Worm (Caenorhabditis elegans) whole organism, L4 larva: ENCODE measurements around the gene hlh-29.

Experiments used
- F37D6.2 ChIP-seq: sonication (generic microtip); optimal IDR thresholded peaks from 2 replicates; lab custom pipeline; 2016; ENCODE audit warnings: mild to moderate bottlenecking, missing genetic modification characterization, missing compliant biosample characterization
- F44E2.7 ChIP-seq: fragments of 200-800 bp; sonication (Bioruptor generic); IDR thresholded peaks from 2 replicates; pipeline ENCODE4 v2.1.2; 2022; ENCODE audit warnings: missing genetic modification characterization, missing compliant biosample characterization
- T20F7.1 ChIP-seq: fragments of 200-800 bp; sonication (Bioruptor generic); optimal IDR thresholded peaks from 2 replicates; lab custom pipeline; 2018; ENCODE audit warnings: mild to moderate bottlenecking, missing genetic modification characterization, missing compliant biosample characterization
- Y105C5A.15 ChIP-seq: fragments of 200-800 bp; sonication (Bioruptor generic); IDR thresholded peaks from 2 replicates; pipeline ENCODE4 v1.3.6; 2022; ENCODE audit warnings: missing genetic modification characterization, missing compliant biosample characterization
- Y48G9A.11 ChIP-seq: fragments of 200-800 bp; sonication (Bioruptor generic); IDR thresholded peaks from 2 replicates; pipeline ENCODE4 v1.3.6; 2022; ENCODE audit warnings: missing genetic modification reagents, missing genetic modification characterization, missing compliant biosample characterization
- Y5F2A.4 ChIP-seq: fragments of 200-800 bp; sonication (Bioruptor generic); optimal IDR thresholded peaks from 2 replicates; lab custom pipeline; 2018; ENCODE audit warnings: mild to moderate bottlenecking, missing genetic modification characterization, missing compliant biosample characterization
- aha-1 ChIP-seq: fragments of 150-350 bp; peaks from one replicate; lab custom pipeline; 2014; ENCODE audit warnings: missing biosample characterization, missing genetic modification characterization
- ceh-44 ChIP-seq: fragments of 200-800 bp; sonication (Bioruptor generic); IDR thresholded peaks from 2 replicates; pipeline ENCODE4 v1.3.6; 2022; ENCODE audit warnings: missing genetic modification reagents, missing genetic modification characterization, missing compliant biosample characterization
- ces-1 ChIP-seq: fragments of 150-350 bp; sonication (generic microtip); optimal IDR thresholded peaks from 4 replicates; lab custom pipeline; 2014; ENCODE audit warnings: missing biosample characterization, missing genetic modification reagents, missing genetic modification characterization
- ctbp-1 ChIP-seq: fragments of 200-800 bp; sonication (Bioruptor generic); IDR thresholded peaks from 2 replicates; pipeline ENCODE4 v1.3.6; 2022; ENCODE audit warnings: missing genetic modification reagents, missing genetic modification characterization, missing compliant biosample characterization
- daf-12 ChIP-seq: fragments of 150-350 bp; optimal IDR thresholded peaks from 2 replicates; lab custom pipeline; 2014; ENCODE audit warnings: missing biosample characterization, missing genetic modification reagents, missing genetic modification characterization
- daf-16 ChIP-seq, 3 experiments: sonication (generic microtip); optimal IDR thresholded peaks; 2 replicates each; lab custom pipeline; 2016 to 2017; ENCODE audit warnings: missing genetic modification characterization in 3 of 3, missing genetic modification reagents in 3 of 3, mild to moderate bottlenecking in 2 of 3, missing compliant biosample characterization in 2 of 3, missing biosample characterization in 1 of 3, moderate library complexity in 1 of 3
- dmd-6 ChIP-seq: fragments of 200-800 bp; sonication (Bioruptor generic); IDR thresholded peaks from 2 replicates; pipeline ENCODE4 v1.3.6; 2022; ENCODE audit warnings: missing genetic modification reagents, missing genetic modification characterization, missing compliant biosample characterization
- dve-1 ChIP-seq: sonication (generic microtip); optimal IDR thresholded peaks from 2 replicates; lab custom pipeline; 2017; ENCODE audit warnings: antibody characterized with exemption, mild to moderate bottlenecking, missing genetic modification characterization, missing compliant biosample characterization; ENCODE audit not compliant: insufficient read depth
- hlh-11 ChIP-seq: fragments of 200-800 bp; sonication (Bioruptor generic); optimal IDR thresholded peaks from 2 replicates; lab custom pipeline; 2018; ENCODE audit warnings: mild to moderate bottlenecking, missing genetic modification characterization, missing compliant biosample characterization
- hlh-30 ChIP-seq: sonication (generic microtip); optimal IDR thresholded peaks from 2 replicates; lab custom pipeline; 2017; ENCODE audit warnings: antibody characterized with exemption, mild to moderate bottlenecking, missing genetic modification characterization, missing compliant biosample characterization; ENCODE audit not compliant: insufficient read depth
- hmg-1.1 ChIP-seq: fragments of 200-800 bp; sonication (Bioruptor generic); IDR thresholded peaks from 2 replicates; pipeline ENCODE4 v1.3.6; 2022; ENCODE audit warnings: missing genetic modification reagents, missing genetic modification characterization, missing compliant biosample characterization
- jun-1 ChIP-seq: fragments of 150-350 bp; optimal IDR thresholded peaks from 2 replicates; lab custom pipeline; 2014; ENCODE audit warnings: missing biosample characterization, missing genetic modification reagents, missing genetic modification characterization
- lin-29 ChIP-seq: fragments of 200-800 bp; sonication (Bioruptor generic); IDR thresholded peaks from 2 replicates; pipeline ENCODE4 v1.3.6; 2022; ENCODE audit warnings: missing genetic modification reagents, missing genetic modification characterization, missing compliant biosample characterization
- lin-38 ChIP-seq: fragments of 200-800 bp; sonication (Bioruptor generic); IDR thresholded peaks from 2 replicates; pipeline ENCODE4 v1.3.6; 2022; ENCODE audit warnings: missing genetic modification reagents, missing genetic modification characterization, missing compliant biosample characterization
- lin-39 ChIP-seq: fragments of 150-350 bp; optimal IDR thresholded peaks from 2 replicates; lab custom pipeline; 2014; ENCODE audit warnings: missing biosample characterization, missing genetic modification reagents, missing genetic modification characterization
- mdl-1 ChIP-seq, 2 experiments: fragments of 150-350 bp in 1 of 2; sonication (generic microtip) in 1 of 2; optimal IDR thresholded peaks; 2 replicates each; lab custom pipeline; 2014 to 2017; ENCODE audit warnings: missing biosample characterization in 2 of 2, missing genetic modification characterization in 2 of 2
- mdt-29 ChIP-seq: fragments of 200-800 bp; sonication (Bioruptor generic); IDR thresholded peaks from 2 replicates; pipeline ENCODE4 v1.3.6; 2022; ENCODE audit warnings: missing genetic modification reagents, missing genetic modification characterization, missing compliant biosample characterization
- mxl-2 ChIP-seq: fragments of 200-800 bp; sonication (Bioruptor generic); conservative IDR thresholded peaks from 2 replicates; pipeline ENCODE4 v1.3.6; 2022; ENCODE audit warnings: missing genetic modification reagents, missing genetic modification characterization, missing compliant biosample characterization
- mxl-3 ChIP-seq: fragments of 200-800 bp; sonication (Bioruptor generic); optimal IDR thresholded peaks from 2 replicates; lab custom pipeline; 2018; ENCODE audit warnings: mild to moderate bottlenecking, missing genetic modification characterization, missing compliant biosample characterization
- nhr-10 ChIP-seq: fragments of 150-350 bp; optimal IDR thresholded peaks from 2 replicates; lab custom pipeline; 2014; ENCODE audit warnings: missing biosample characterization, missing genetic modification characterization
- nhr-102 ChIP-seq: sonication (generic microtip); optimal IDR thresholded peaks from 2 replicates; lab custom pipeline; 2016; ENCODE audit warnings: mild to moderate bottlenecking, missing genetic modification characterization, moderate library complexity, missing compliant biosample characterization
- nhr-28 ChIP-seq: fragments of 150-350 bp; optimal IDR thresholded peaks from 2 replicates; lab custom pipeline; 2014; ENCODE audit warnings: missing biosample characterization, missing genetic modification characterization
- nhr-41 ChIP-seq: fragments of 200-800 bp; sonication (Bioruptor generic); IDR thresholded peaks from 2 replicates; pipeline ENCODE4 v1.3.6; 2022; ENCODE audit warnings: missing genetic modification reagents, missing genetic modification characterization, missing compliant biosample characterization
- nhr-42 ChIP-seq: fragments of 200-800 bp; sonication (Bioruptor generic); IDR thresholded peaks from 2 replicates; pipeline ENCODE4 v1.3.6; 2022; ENCODE audit warnings: missing genetic modification characterization, missing compliant biosample characterization
- php-3 ChIP-seq: fragments of 200-800 bp; sonication (Bioruptor generic); IDR thresholded peaks from 2 replicates; pipeline ENCODE4 v1.3.6; 2022; ENCODE audit warnings: missing genetic modification reagents, missing genetic modification characterization, missing compliant biosample characterization
- pqm-1 ChIP-seq: sonication (generic microtip); optimal IDR thresholded peaks from 2 replicates; lab custom pipeline; 2017; ENCODE audit warnings: missing biosample characterization, missing genetic modification characterization
- rbr-2 ChIP-seq: sonication (generic microtip); optimal IDR thresholded peaks from 2 replicates; lab custom pipeline; 2016; ENCODE audit warnings: missing genotype, missing genetic modification characterization, missing compliant biosample characterization
- sdz-12 ChIP-seq: fragments of 200-800 bp; sonication (Bioruptor generic); optimal IDR thresholded peaks from 2 replicates; lab custom pipeline; 2018; ENCODE audit warnings: mild to moderate bottlenecking, missing genetic modification characterization, missing compliant biosample characterization
- snpc-4 ChIP-seq: fragments of 150-350 bp; optimal IDR thresholded peaks from 2 replicates; lab custom pipeline; 2014; ENCODE audit warnings: missing biosample characterization, missing genetic modification characterization
- tra-1 ChIP-seq: fragments of 200-800 bp; sonication (Bioruptor generic); IDR thresholded peaks from 2 replicates; pipeline ENCODE4 v1.3.6; 2022; ENCODE audit warnings: missing genetic modification reagents, missing genetic modification characterization, missing compliant biosample characterization
- unc-62 ChIP-seq, 3 experiments: fragments of 150-350 bp in 1 of 3; sonication (generic microtip); optimal IDR thresholded peaks in 2 of 3; peaks in 1 of 3; 1 replicate in 1 of 3; 2 replicates in 2 of 3; lab custom pipeline; 2014 to 2017; ENCODE audit warnings: missing biosample characterization in 3 of 3, missing genetic modification characterization in 3 of 3, missing genetic modification reagents in 3 of 3, missing genotype in 1 of 3
- zag-1 ChIP-seq: fragments of 150-350 bp; optimal IDR thresholded peaks from 2 replicates; lab custom pipeline; 2014; ENCODE audit warnings: missing biosample characterization, missing genetic modification characterization
- zip-11 ChIP-seq: fragments of 200-800 bp; sonication (Bioruptor generic); IDR thresholded peaks from 2 replicates; pipeline ENCODE4 v1.3.6; 2022; ENCODE audit warnings: missing genetic modification characterization, missing compliant biosample characterization
- ztf-11 ChIP-seq: fragments of 150-350 bp; optimal IDR thresholded peaks from 2 replicates; lab custom pipeline; 2014; ENCODE audit warnings: missing biosample characterization, missing genetic modification characterization

Gene hlh-29

ce11 chrX:17513507-17514113 is 34.8 kb downstream of the hlh-29 start, which contains the start of gene nhr-1 (continued):
- TF ChIP-seq unc-62 (GFP tag; optimal IDR thresholded peaks at IDR 0.05 in 1 of 2; lab: Kevin White, UChicago) (peak in 1 of 2 experiments; percentile 100), unc-62 (tag; optimal IDR thresholded peaks at IDR 0.05; lab: Kevin White, UChicago) (no peak), hlh-30 (peak; percentile 95), rbr-2 (tag; lab: Kevin White, UChicago) (peak; percentile 90), dmd-6 (GFP tag; lab: Robert Waterston, UW) (peak; percentile 92)

ce11 chrX:17510523-17510922 is 37.9 kb downstream of the hlh-29 start:
- TF ChIP-seq ztf-11 (no peak), dve-1 (tag; lab: Kevin White, UChicago) (peak; percentile 24), nhr-28 (peak; percentile 9), ces-1 (GFP tag; lab: Kevin White, UChicago) (no peak), hlh-11 (tag; lab: Kevin White, UChicago) (peak; percentile 23), pqm-1 (tag; lab: Kevin White, UChicago) (peak; percentile 18), lin-38 (GFP tag; lab: Robert Waterston, UW) (no peak), mxl-3 (GFP tag; lab: Kevin White, UChicago) (no peak), Y5F2A.4 (GFP tag; lab: Kevin White, UChicago) (no peak), daf-12 (no peak), daf-16 (GFP tag; optimal IDR thresholded peaks at IDR 0.05; lab: Kevin White, UChicago) (no peak), daf-16 (tag; optimal IDR thresholded peaks at IDR 0.05; lab: Kevin White, UChicago) (peak; percentile 97), mdt-29 (GFP tag; lab: Robert Waterston, UW) (no peak), tra-1 (GFP tag; lab: Robert Waterston, UW) (0 out of 2 replicates have a peak, but pooled peaks have one; percentile 17), nhr-42 (GFP tag; lab: Robert Waterston, UW) (no peak), ceh-44 (GFP tag; lab: Robert Waterston, UW) (no peak), sdz-12 (GFP tag; lab: Kevin White, UChicago) (no peak), dmd-6 (GFP tag; lab: Robert Waterston, UW) (peak; percentile 44; the same call in 1 of the 2 replicates)

ce11 chrX:17509048-17509776 is 39.2 kb downstream of the hlh-29 start:
- TF ChIP-seq nhr-28 (peak; percentile 78), aha-1 (tag; lab: Kevin White, UChicago) (peak; percentile 95), pqm-1 (tag; lab: Kevin White, UChicago) (peak; percentile 51), snpc-4 (tag; lab: Kevin White, UChicago) (no peak), hlh-30 (peak; percentile 18), dmd-6 (GFP tag; lab: Robert Waterston, UW) (peak; percentile 72), lin-39 (tag; lab: Kevin White, UChicago) (no peak), dve-1 (tag; lab: Kevin White, UChicago) (peak; percentile 80), nhr-102 (tag; lab: Kevin White, UChicago) (peak; percentile 10), hlh-11 (tag; lab: Kevin White, UChicago) (peak; percentile 75), mdt-29 (GFP tag; lab: Robert Waterston, UW) (no peak), php-3 (GFP tag; lab: Robert Waterston, UW) (0 out of 2 replicates have a peak, but pooled peaks have one; percentile 38), unc-62 (GFP tag; optimal IDR thresholded peaks at IDR 0.05 in 1 of 2; lab: Kevin White, UChicago) (peak in 1 of 2 experiments; percentile 82), unc-62 (tag; optimal IDR thresholded peaks at IDR 0.05; lab: Kevin White, UChicago) (no peak), F37D6.2 (tag; lab: Kevin White, UChicago) (no peak), mxl-3 (GFP tag; lab: Kevin White, UChicago) (no peak), mdl-1 (tag; optimal IDR thresholded peaks at IDR 0.05; lab: Kevin White, UChicago) (peak in 1 of 2 experiments; percentile 61), nhr-41 (no peak), hmg-1.1 (GFP tag; lab: Robert Waterston, UW) (0 out of 2 replicates have a peak, but pooled peaks have one; percentile 8), daf-16 (GFP tag; optimal IDR thresholded peaks at IDR 0.05; lab: Kevin White, UChicago) (peak in 1 of 2 experiments; percentile 30), daf-16 (tag; optimal IDR thresholded peaks at IDR 0.05; lab: Kevin White, UChicago) (peak; percentile 99)

ce11 chrX:17508137-17508536 is 40.3 kb downstream of the hlh-29 start:
- TF ChIP-seq T20F7.1 (GFP tag; lab: Kevin White, UChicago): no peak
- no peak for TF ChIP-seq F44E2.7 (GFP tag; lab: Robert Waterston, UW)
- no peak for TF ChIP-seq dve-1 (tag; lab: Kevin White, UChicago)
- no peak for TF ChIP-seq ctbp-1 (GFP tag; lab: Robert Waterston, UW)
- no peak for TF ChIP-seq lin-29 (GFP tag; lab: Robert Waterston, UW)
- no peak for TF ChIP-seq nhr-102 (tag; lab: Kevin White, UChicago)
- no peak for TF ChIP-seq jun-1 (tag; lab: Kevin White, UChicago)
- TF ChIP-seq nhr-10 (tag; lab: Kevin White, UChicago): no peak
- TF ChIP-seq mxl-2 (GFP tag; lab: Robert Waterston, UW): no peak
- no peak for TF ChIP-seq zip-11 (GFP tag; lab: Robert Waterston, UW)
- no peak for TF ChIP-seq Y48G9A.11 (GFP tag; lab: Robert Waterston, UW)
- no peak for TF ChIP-seq zag-1 (tag; lab: Kevin White, UChicago)
- TF ChIP-seq Y105C5A.15 (GFP tag; lab: Robert Waterston, UW): no peak
